Worm (Caenorhabditis elegans) whole organism, late embryonic: Measurements from ENCODE around the gene T26C5.4.

Experiments used
- ahr-1 ChIP-seq: sonication (generic microtip); optimal IDR thresholded peaks from 2 replicates; lab custom pipeline; 2016; ENCODE audit warnings: missing genetic modification characterization, missing compliant biosample characterization
- ceh-14 ChIP-seq: sonication (generic microtip); optimal IDR thresholded peaks from 2 replicates; lab custom pipeline; 2016; ENCODE audit warnings: missing genotype, missing genetic modification characterization, missing compliant biosample characterization
- ceh-2 ChIP-seq: sonication (generic microtip); optimal IDR thresholded peaks from 2 replicates; lab custom pipeline; 2016; ENCODE audit warnings: missing genotype, missing genetic modification characterization, missing compliant biosample characterization
- ceh-24 ChIP-seq: sonication (generic microtip); optimal IDR thresholded peaks from 2 replicates; lab custom pipeline; 2016; ENCODE audit warnings: mild to moderate bottlenecking, missing genetic modification characterization, missing compliant biosample characterization
- ceh-34 ChIP-seq: sonication (generic microtip); optimal IDR thresholded peaks from 2 replicates; lab custom pipeline; 2016; ENCODE audit warnings: mild to moderate bottlenecking, missing genetic modification characterization, missing compliant biosample characterization
- ceh-45 ChIP-seq: fragments of 200-800 bp; sonication (Bioruptor generic); IDR thresholded peaks from 2 replicates; pipeline ENCODE4 v1.3.6; 2022; ENCODE audit warnings: missing genetic modification reagents, missing genetic modification characterization, missing compliant biosample characterization
- ceh-6 ChIP-seq: fragments of 200-800 bp; sonication (Bioruptor generic); optimal IDR thresholded peaks from 2 replicates; lab custom pipeline; 2018; ENCODE audit warnings: mild to moderate bottlenecking, missing genetic modification characterization, missing compliant biosample characterization
- che-1 ChIP-seq: sonication (generic microtip); optimal IDR thresholded peaks from 2 replicates; lab custom pipeline; 2016; ENCODE audit warnings: mild to moderate bottlenecking, missing genetic modification characterization, missing compliant biosample characterization
- dmd-4 ChIP-seq: sonication (generic microtip); optimal IDR thresholded peaks from 2 replicates; lab custom pipeline; 2016; ENCODE audit warnings: borderline replicate concordance, missing genetic modification characterization, missing compliant biosample characterization
- dve-1 ChIP-seq: sonication (generic microtip); optimal IDR thresholded peaks from 2 replicates; lab custom pipeline; 2017; ENCODE audit warnings: antibody characterized with exemption, mild to moderate bottlenecking, missing genetic modification characterization, missing compliant biosample characterization
- elt-2 ChIP-seq: sonication (generic microtip); optimal IDR thresholded peaks from 2 replicates; lab custom pipeline; 2016; ENCODE audit warnings: missing genetic modification reagents, missing genetic modification characterization, missing compliant biosample characterization
- ets-4 ChIP-seq: sonication (generic microtip); optimal IDR thresholded peaks from 2 replicates; lab custom pipeline; 2016; ENCODE audit warnings: missing genetic modification characterization, missing compliant biosample characterization
- eyg-1 ChIP-seq: sonication (generic microtip); optimal IDR thresholded peaks from 2 replicates; lab custom pipeline; 2016; ENCODE audit warnings: missing genotype, missing genetic modification characterization, missing compliant biosample characterization
- fkh-10 ChIP-seq: fragments of 150-350 bp; optimal IDR thresholded peaks from 2 replicates; lab custom pipeline; 2014; ENCODE audit warnings: missing biosample characterization, missing genetic modification reagents, missing genetic modification characterization
- gmeb-2 ChIP-seq: sonication (generic microtip); optimal IDR thresholded peaks from 2 replicates; lab custom pipeline; 2016; ENCODE audit warnings: missing genetic modification characterization, inconsistent platforms, missing compliant biosample characterization
- hlh-13 ChIP-seq: fragments of 200-800 bp; sonication (Bioruptor generic); optimal IDR thresholded peaks from 2 replicates; lab custom pipeline; 2018; ENCODE audit warnings: mild to moderate bottlenecking, missing genetic modification characterization, missing compliant biosample characterization
- hlh-15 ChIP-seq: sonication (generic microtip); optimal IDR thresholded peaks from 2 replicates; lab custom pipeline; 2016; ENCODE audit warnings: missing genetic modification characterization, missing compliant biosample characterization
- hlh-30 ChIP-seq: sonication (generic microtip); optimal IDR thresholded peaks from 2 replicates; lab custom pipeline; 2017; ENCODE audit warnings: antibody characterized with exemption, missing genetic modification characterization, missing compliant biosample characterization; ENCODE audit not compliant: insufficient read depth
- hlh-6 ChIP-seq: sonication (generic microtip); optimal IDR thresholded peaks from 2 replicates; lab custom pipeline; 2016; ENCODE audit warnings: missing genotype, missing genetic modification characterization, missing compliant biosample characterization
- lin-11 ChIP-seq: fragments of 200-800 bp; sonication (Bioruptor generic); optimal IDR thresholded peaks from 2 replicates; lab custom pipeline; 2018; ENCODE audit warnings: mild to moderate bottlenecking, missing genetic modification characterization, missing compliant biosample characterization
- madf-2 ChIP-seq: sonication (generic microtip); optimal IDR thresholded peaks from 2 replicates; lab custom pipeline; 2017; ENCODE audit warnings: missing genetic modification characterization, missing compliant biosample characterization
- mec-3 ChIP-seq: sonication (generic microtip); optimal IDR thresholded peaks from 2 replicates; lab custom pipeline; 2016; ENCODE audit warnings: borderline replicate concordance, missing genetic modification characterization, missing compliant biosample characterization
- nfya-1 ChIP-seq: sonication (generic microtip); optimal IDR thresholded peaks from 2 replicates; lab custom pipeline; 2017; ENCODE audit warnings: missing genetic modification characterization, mild to moderate bottlenecking, missing compliant biosample characterization, antibody characterized with exemption, moderate library complexity
- nhr-11 ChIP-seq: fragments of 150-350 bp; optimal IDR thresholded peaks from 2 replicates; lab custom pipeline; 2014; ENCODE audit warnings: missing biosample characterization, missing genetic modification characterization
- npax-4 ChIP-seq: sonication (generic microtip); optimal IDR thresholded peaks from 2 replicates; lab custom pipeline; 2016; ENCODE audit warnings: missing genetic modification characterization, missing compliant biosample characterization
- pag-3 ChIP-seq: sonication (generic microtip); optimal IDR thresholded peaks from 2 replicates; lab custom pipeline; 2016; ENCODE audit warnings: missing compliant biosample characterization, missing genetic modification characterization, borderline replicate concordance
- pax-1 ChIP-seq: fragments of 150-350 bp; optimal IDR thresholded peaks from 2 replicates; lab custom pipeline; 2014; ENCODE audit warnings: missing biosample characterization, missing genetic modification characterization
- pha-2 ChIP-seq: sonication (generic microtip); optimal IDR thresholded peaks from 2 replicates; lab custom pipeline; 2017; ENCODE audit warnings: mild to moderate bottlenecking, missing genetic modification characterization, missing compliant biosample characterization
- pha-4 ChIP-seq: fragments of 150-350 bp; optimal IDR thresholded peaks from 2 replicates; lab custom pipeline; 2018; ENCODE audit warnings: missing biosample characterization, missing genetic modification reagents, missing genetic modification characterization
- pqm-1 ChIP-seq: sonication (generic microtip); optimal IDR thresholded peaks from 2 replicates; lab custom pipeline; 2016; ENCODE audit warnings: missing genetic modification characterization, missing compliant biosample characterization
- pros-1 ChIP-seq: fragments of 150-350 bp; optimal IDR thresholded peaks from 2 replicates; lab custom pipeline; 2014; ENCODE audit warnings: missing biosample characterization, missing genetic modification reagents, missing genetic modification characterization
- ref-2 ChIP-seq: sonication (generic microtip); optimal IDR thresholded peaks from 2 replicates; lab custom pipeline; 2016; ENCODE audit warnings: missing genetic modification characterization, missing compliant biosample characterization
- rnt-1 ChIP-seq: sonication (generic microtip); optimal IDR thresholded peaks from 2 replicates; lab custom pipeline; 2016; ENCODE audit warnings: missing genetic modification characterization, missing compliant biosample characterization
- sdc-2 ChIP-seq: sonication (generic microtip); optimal IDR thresholded peaks from 2 replicates; lab custom pipeline; 2016; ENCODE audit warnings: missing genotype, missing genetic modification characterization, missing compliant biosample characterization
- sox-2 ChIP-seq: fragments of 200-800 bp; sonication (Bioruptor generic); IDR thresholded peaks from 2 replicates; pipeline ENCODE4 v1.3.6; 2022; ENCODE audit warnings: missing genetic modification reagents, missing genetic modification characterization, missing compliant biosample characterization
- sox-4 ChIP-seq: sonication (generic microtip); optimal IDR thresholded peaks from 2 replicates; lab custom pipeline; 2017; ENCODE audit warnings: mild to moderate bottlenecking, missing genetic modification characterization, inconsistent platforms, missing compliant biosample characterization
- tbx-7 ChIP-seq: sonication (generic microtip); optimal IDR thresholded peaks from 2 replicates; lab custom pipeline; 2016; ENCODE audit warnings: missing genotype, missing genetic modification characterization, missing compliant biosample characterization
- unc-42 ChIP-seq: sonication (generic microtip); optimal IDR thresholded peaks from 2 replicates; lab custom pipeline; 2016; ENCODE audit warnings: missing genotype, missing genetic modification characterization, missing compliant biosample characterization
- unc-55 ChIP-seq: sonication (generic microtip); optimal IDR thresholded peaks from 2 replicates; lab custom pipeline; 2017; ENCODE audit warnings: missing biosample characterization, missing genetic modification reagents, missing genetic modification characterization
- unc-86 ChIP-seq: sonication (generic microtip); optimal IDR thresholded peaks from 2 replicates; lab custom pipeline; 2016; ENCODE audit warnings: missing genetic modification characterization, missing compliant biosample characterization

The T26C5.4 gene

DNA sequence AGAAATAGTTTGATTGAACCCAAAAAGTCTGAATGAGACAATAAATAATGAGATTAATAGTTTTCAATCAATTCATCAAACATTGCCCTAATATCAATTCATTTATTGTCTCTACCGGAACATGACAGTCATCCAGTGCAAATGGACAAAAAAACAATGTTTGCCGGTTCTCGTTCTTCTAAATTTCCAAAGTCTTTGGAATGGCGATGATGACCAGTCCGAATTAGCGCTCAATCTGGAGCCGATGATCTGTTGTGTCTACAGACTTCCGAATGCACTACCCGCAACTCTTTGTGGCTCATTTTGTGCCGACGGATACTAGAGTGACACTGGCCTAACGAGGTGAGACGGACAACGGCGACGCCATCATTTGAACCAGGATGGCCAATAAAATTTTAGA, 14.0 kb downstream of the T26C5.4 start, which contains the start of gene T26C5.3:
Gene T26C5.3 (plus strand): TSS at position 301 of the 400 bp plus-strand sequence.
- no peak for TF ChIP-seq madf-2 (tag; lab: Kevin White, UChicago)
- no peak for TF ChIP-seq ceh-6 (GFP tag; lab: Kevin White, UChicago)
- no peak for TF ChIP-seq unc-55 (GFP tag; lab: Kevin White, UChicago)
- TF ChIP-seq pax-1 (tag; lab: Kevin White, UChicago) = no peak
- TF ChIP-seq ceh-24 = no peak
- no peak for TF ChIP-seq ref-2 (tag; lab: Kevin White, UChicago)
- no peak for TF ChIP-seq nhr-11
- TF ChIP-seq ahr-1 = no peak
- TF ChIP-seq npax-4 (tag; lab: Kevin White, UChicago) = no peak

DNA sequence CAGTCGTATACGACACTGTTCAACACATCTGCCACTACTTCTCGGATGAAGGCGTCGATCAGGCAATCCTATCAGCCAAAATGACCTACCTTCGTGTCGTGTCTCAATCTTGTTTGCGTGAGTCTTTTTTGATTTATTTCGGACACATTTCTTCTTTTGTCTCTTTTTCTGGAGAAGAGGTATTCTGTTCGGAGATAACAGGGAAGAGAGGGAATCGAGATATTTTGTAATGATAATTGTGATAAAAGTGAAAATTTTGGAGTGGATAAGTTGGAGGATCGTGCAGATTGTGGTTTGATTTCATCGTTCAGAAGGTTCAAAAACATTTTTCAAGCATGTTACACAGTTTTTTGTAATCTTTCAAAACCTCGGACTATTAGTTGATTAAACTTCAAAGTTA, 16.5 kb downstream of the T26C5.4 start:
- no peak for TF ChIP-seq pax-1 (tag; lab: Kevin White, UChicago)
- no peak for TF ChIP-seq gmeb-2 (tag; lab: Kevin White, UChicago)
- TF ChIP-seq tbx-7 (tag; lab: Kevin White, UChicago) = no peak
- no peak for TF ChIP-seq sox-4 (tag; lab: Kevin White, UChicago)

DNA sequence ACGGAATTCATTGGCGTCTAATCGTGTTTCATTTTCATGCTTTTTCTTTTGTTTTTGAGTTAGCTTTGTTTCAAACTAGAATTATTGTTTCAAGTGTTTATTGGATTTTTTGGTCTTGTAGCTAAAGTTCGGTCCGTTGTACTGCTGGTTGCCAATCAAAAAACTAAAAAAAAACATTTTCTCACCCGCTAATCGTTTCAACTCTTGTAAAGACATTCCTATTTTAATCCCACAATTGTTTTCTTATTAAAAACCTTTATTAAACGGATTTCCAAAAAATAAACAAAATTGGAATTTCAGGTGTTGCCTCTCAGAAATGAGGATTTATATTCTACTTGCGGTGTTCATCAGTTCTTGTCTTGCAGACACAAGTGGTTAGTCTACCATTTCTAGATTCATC, 17.4 kb downstream of the T26C5.4 start, which contains the start of gene T26C5.2:
Gene T26C5.2 (plus strand): TSS at position 301 of the 400 bp plus-strand sequence.
- TF ChIP-seq ceh-34 (tag; lab: Kevin White, UChicago) (no peak), eyg-1 (no peak), nfya-1 (tag; lab: Kevin White, UChicago) (no peak), pag-3 (tag; lab: Kevin White, UChicago) (no peak), unc-42 (tag; lab: Kevin White, UChicago) (no peak), tbx-7 (tag; lab: Kevin White, UChicago) (no peak), sox-2 (GFP tag; lab: Robert Waterston, UW) (no peak), hlh-6 (tag; lab: Kevin White, UChicago) (no peak), mec-3 (tag; lab: Kevin White, UChicago) (no peak), pqm-1 (no peak), hlh-15 (no peak), dmd-4 (tag; lab: Kevin White, UChicago) (no peak)

DNA sequence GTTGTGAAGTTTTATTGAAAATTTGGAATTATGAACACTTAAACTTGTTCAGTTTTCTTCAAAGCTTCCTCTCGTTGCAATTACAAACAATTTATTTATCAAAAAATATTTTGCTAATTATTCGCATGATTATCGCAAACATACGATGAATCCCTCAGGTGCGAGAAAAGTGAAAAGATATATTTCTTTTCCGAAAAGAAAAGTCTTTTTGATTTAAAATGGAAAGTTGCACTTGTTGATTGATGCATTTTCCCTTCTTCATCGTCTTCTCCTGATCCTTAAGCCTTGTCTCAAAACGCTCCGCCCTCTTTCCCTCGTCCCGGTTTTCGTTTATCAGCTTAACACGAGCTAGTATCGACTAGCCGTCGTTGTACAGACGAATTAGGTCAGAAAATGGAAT, 17.8 kb downstream of the T26C5.4 start:
- TF ChIP-seq ets-4 (tag; lab: Kevin White, UChicago) (no peak), unc-55 (GFP tag; lab: Kevin White, UChicago) (no peak), hlh-30 (tag; lab: Kevin White, UChicago) (no peak), ceh-6 (GFP tag; lab: Kevin White, UChicago) (no peak), dve-1 (tag; lab: Kevin White, UChicago) (no peak), ceh-24 (no peak), pros-1 (tag; lab: Kevin White, UChicago) (no peak), pqm-1 (no peak), unc-86 (no peak), rnt-1 (tag; lab: Kevin White, UChicago) (no peak), fkh-10 (no peak), che-1 (no peak), nhr-11 (no peak)
- TF ChIP-seq, all 69 proteins: peak for 0

DNA sequence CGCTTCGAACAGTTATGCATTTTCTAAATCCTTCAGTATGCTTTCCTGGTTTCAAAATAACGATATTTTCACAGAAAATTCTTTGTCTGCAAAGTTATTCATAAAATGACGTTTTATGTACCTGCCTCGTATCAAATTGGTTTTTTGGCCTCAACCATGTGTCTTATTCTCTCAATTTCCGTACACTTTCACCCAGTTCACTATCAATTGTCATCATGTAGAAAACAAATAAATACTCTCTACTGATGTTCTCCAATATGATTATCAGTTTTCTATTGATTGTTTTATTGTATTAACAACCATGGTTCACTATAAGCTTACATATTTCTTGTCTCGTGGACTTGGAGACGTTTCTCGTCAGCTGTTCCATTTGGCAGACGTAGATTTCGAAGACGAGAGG, 19.1 kb downstream of the T26C5.4 start, which contains the start of gene gst-13:
Gene gst-13 (plus strand): TSS at position 218 of the 400 bp plus-strand sequence.
- TF ChIP-seq ceh-45 (GFP tag; lab: Robert Waterston, UW) = no peak
- TF ChIP-seq elt-2 = peak; percentile 68

DNA sequence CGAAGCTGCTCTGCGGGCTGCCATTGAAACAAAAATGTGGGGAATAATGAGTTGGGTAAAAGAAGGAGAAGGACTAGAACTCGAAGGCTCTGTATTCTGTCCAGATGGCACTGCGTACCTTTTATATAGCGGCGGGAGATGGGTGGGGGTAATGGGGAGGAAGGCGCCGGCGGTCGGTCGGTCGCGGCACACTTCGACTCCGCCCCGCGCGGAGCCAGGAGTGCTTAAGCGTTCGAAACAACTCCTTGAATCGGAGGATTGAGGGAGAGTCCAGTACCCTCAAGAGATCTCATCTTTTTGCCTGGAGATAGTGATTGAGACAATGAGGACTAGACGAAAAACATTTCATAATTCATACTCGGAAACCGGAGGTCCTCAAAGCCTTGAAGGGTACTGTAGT, 23.2 kb downstream of the T26C5.4 start, which contains the start of gene abu-14:
Gene abu-14 (minus strand): TSS at position 81 of the 400 bp plus-strand sequence.
- TF ChIP-seq rnt-1 (tag; lab: Kevin White, UChicago) = no peak
- TF ChIP-seq pha-4 (tag; lab: Kevin White, UChicago) = no peak
- TF ChIP-seq ceh-34 (tag; lab: Kevin White, UChicago) = no peak
- no peak for TF ChIP-seq che-1
- TF ChIP-seq pros-1 (tag; lab: Kevin White, UChicago) = no peak
- TF ChIP-seq ceh-2 (tag; lab: Kevin White, UChicago) = no peak
- TF ChIP-seq ets-4 (tag; lab: Kevin White, UChicago) = no peak
- TF ChIP-seq pha-2 (tag; lab: Kevin White, UChicago) = no peak
- no peak for TF ChIP-seq hlh-13 (GFP tag; lab: Kevin White, UChicago)
- no peak for TF ChIP-seq tbx-7 (tag; lab: Kevin White, UChicago)
- TF ChIP-seq dmd-4 (tag; lab: Kevin White, UChicago) = no peak
- no peak for TF ChIP-seq lin-11 (tag; lab: Kevin White, UChicago)
- no peak for TF ChIP-seq fkh-10
- no peak for TF ChIP-seq sdc-2 (tag; lab: Kevin White, UChicago)
- TF ChIP-seq ceh-14 (tag; lab: Kevin White, UChicago) = no peak
